Fruit fly (Drosophila melanogaster) whole organism, pupa: Measurements from ENCODE around the gene Septin2.

Experiments
- CG10348 ChIP-seq: fragments of 200-800 bp; sonication (Bioruptor generic); IDR thresholded peaks from 2 replicates; pipeline ENCODE4 v1.3.6; 2022; ENCODE audit warnings: missing biosample characterization, missing genetic modification characterization
- CG12605 ChIP-seq: fragments of 200-800 bp; sonication (Bioruptor generic); IDR thresholded peaks from 2 replicates; pipeline ENCODE4 v1.3.6; 2022; ENCODE audit warnings: missing biosample characterization, missing genetic modification characterization
- CG13204 ChIP-seq: fragments of 200-800 bp; sonication (Bioruptor generic); optimal IDR thresholded peaks from 2 replicates; lab custom pipeline; 2018; ENCODE audit warnings: missing biosample characterization, mild to moderate bottlenecking, missing genetic modification characterization, moderate library complexity
- CG14655 ChIP-seq: fragments of 200-800 bp; sonication (Bioruptor generic); optimal IDR thresholded peaks from 3 replicates; lab custom pipeline; 2017; ENCODE audit warnings: mild to moderate bottlenecking, missing biosample characterization, missing genetic modification reagents, missing genetic modification characterization
- CG15710 ChIP-seq: fragments of 200-800 bp; sonication (Bioruptor generic); optimal IDR thresholded peaks from 2 replicates; lab custom pipeline; 2018; ENCODE audit warnings: missing biosample characterization, mild to moderate bottlenecking, missing genetic modification characterization, moderate library complexity
- CG17806 ChIP-seq: fragments of 200-800 bp; sonication (Bioruptor generic); optimal IDR thresholded peaks from 2 replicates; lab custom pipeline; 2018; ENCODE audit warnings: missing biosample characterization, mild to moderate bottlenecking, missing genetic modification characterization, moderate library complexity
- CG32121 ChIP-seq: fragments of 200-800 bp; sonication (Bioruptor generic); IDR thresholded peaks from 2 replicates; pipeline ENCODE4 v1.3.6; 2022; ENCODE audit warnings: missing biosample characterization, missing genetic modification characterization
- CG34367 ChIP-seq: fragments of 200-800 bp; sonication (Bioruptor generic); optimal IDR thresholded peaks from 2 replicates; lab custom pipeline; 2018; ENCODE audit warnings: missing biosample characterization, mild to moderate bottlenecking, missing genetic modification characterization
- CG4496 ChIP-seq: fragments of 200-800 bp; sonication (Bioruptor generic); IDR thresholded peaks from 3 replicates; pipeline ENCODE4 v1.3.6; 2022; ENCODE audit warnings: missing biosample characterization, missing genetic modification characterization
- CG8159 ChIP-seq: fragments of 200-800 bp; sonication (Bioruptor generic); optimal IDR thresholded peaks from 3 replicates; lab custom pipeline; 2018; ENCODE audit warnings: missing biosample characterization, mild to moderate bottlenecking, missing genetic modification characterization, moderate library complexity
- CG8301 ChIP-seq: fragments of 200-800 bp; sonication (Bioruptor generic); optimal IDR thresholded peaks from 2 replicates; lab custom pipeline; 2018; ENCODE audit warnings: missing biosample characterization, mild to moderate bottlenecking, missing genetic modification characterization
- CG9948 ChIP-seq: fragments of 200-800 bp; sonication (Bioruptor generic); optimal IDR thresholded peaks from 2 replicates; lab custom pipeline; 2018; ENCODE audit warnings: missing biosample characterization, mild to moderate bottlenecking, missing genetic modification characterization, moderate library complexity
- D1 ChIP-seq: fragments of 200-800 bp; sonication (Bioruptor generic); optimal IDR thresholded peaks from 2 replicates; lab custom pipeline; 2018; ENCODE audit warnings: missing biosample characterization, mild to moderate bottlenecking, missing genetic modification characterization, moderate library complexity
- EcR ChIP-seq: fragments of 200-800 bp; sonication (Bioruptor generic); optimal IDR thresholded peaks from 3 replicates; lab custom pipeline; 2019; ENCODE audit warnings: missing biosample characterization, missing genetic modification characterization, mild to moderate bottlenecking, moderate library complexity, missing genetic modification reagents
- Ets98B ChIP-seq: fragments of 200-800 bp; sonication (Bioruptor generic); IDR thresholded peaks from 2 replicates; pipeline ENCODE4 v1.3.6; 2022; ENCODE audit warnings: missing biosample characterization, missing genetic modification characterization
- Pif1A ChIP-seq: fragments of 200-800 bp; sonication (Bioruptor generic); optimal IDR thresholded peaks from 3 replicates; lab custom pipeline; 2016; ENCODE audit warnings: missing biosample characterization, missing genetic modification characterization
- Pif1B ChIP-seq: fragments of 200-800 bp; sonication (Bioruptor generic); optimal IDR thresholded peaks from 3 replicates; lab custom pipeline; 2016; ENCODE audit warnings: missing biosample characterization, missing genetic modification characterization
- Snoo ChIP-seq: fragments of 200-800 bp; sonication (Bioruptor generic); optimal IDR thresholded peaks from 3 replicates; lab custom pipeline; 2017; ENCODE audit warnings: missing biosample characterization, mild to moderate bottlenecking, missing genetic modification characterization, inconsistent platforms
- fd96Ca ChIP-seq: fragments of 200-800 bp; sonication (Bioruptor generic); IDR thresholded peaks from 3 replicates; pipeline ENCODE4 v1.3.6; 2022; ENCODE audit warnings: missing biosample characterization, missing genetic modification characterization
- gl ChIP-seq: fragments of 200-800 bp; sonication (Bioruptor generic); optimal IDR thresholded peaks from 2 replicates; lab custom pipeline; 2018; ENCODE audit warnings: missing biosample characterization, mild to moderate bottlenecking, missing genetic modification characterization
- rn ChIP-seq: fragments of 200-800 bp; sonication (Bioruptor generic); IDR thresholded peaks from 2 replicates; pipeline ENCODE4 v1.3.6; 2022; ENCODE audit warnings: missing biosample characterization, missing genetic modification characterization

Septin2 gene

dm6 chr3R:20597407-20598325, 9.5 kb upstream of the Septin2 start:
- TF ChIP-seq CG13204, result peak; percentile 41
- no peak for TF ChIP-seq Pif1B (GFP tag; lab: Kevin White, UChicago)

- TF ChIP-seq Pif1B (GFP tag; lab: Kevin White, UChicago), result no peak
- TF ChIP-seq CG10348 (GFP tag; lab: Robert Waterston, UW), result no peak
- TF ChIP-seq CG8301 (tag; lab: Kevin White, UChicago), result no peak
- TF ChIP-seq CG8159 (tag; lab: Kevin White, UChicago), result no peak
- no peak for TF ChIP-seq Ets98B (GFP tag; lab: Robert Waterston, UW)
- TF ChIP-seq CG13204, result no peak
- no peak for TF ChIP-seq CG9948 (tag; lab: Kevin White, UChicago)
- no peak for TF ChIP-seq Pif1A
- TF ChIP-seq CG17806, result no peak
- TF ChIP-seq rn (GFP tag; lab: Robert Waterston, UW), result no peak
- no peak for TF ChIP-seq CG32121
- no peak for TF ChIP-seq CG4496 (GFP tag; lab: Robert Waterston, UW)
- TF ChIP-seq EcR (GFP tag; lab: Kevin White, UChicago), result no peak
- no peak for TF ChIP-seq CG15710
- no peak for TF ChIP-seq CG12605
- TF ChIP-seq fd96Ca (GFP tag; lab: Robert Waterston, UW), result no peak
- TF ChIP-seq CG34367 (tag; lab: Kevin White, UChicago), result no peak
- TF ChIP-seq Snoo (tag; lab: Kevin White, UChicago), result no peak
- no peak for TF ChIP-seq CG14655
- no peak for TF ChIP-seq gl
Observed at dm6 chr3R:20596337-20596962, 8.3 kb upstream of the Septin2 start.

dm6 chr3R:20595901-20596300, 7.7 kb upstream of the Septin2 start:
- TF ChIP-seq CG13204 (no peak), CG8159 (tag; lab: Kevin White, UChicago) (no peak), Pif1A (no peak), CG8301 (tag; lab: Kevin White, UChicago) (no peak), fd96Ca (GFP tag; lab: Robert Waterston, UW) (no peak), rn (GFP tag; lab: Robert Waterston, UW) (no peak), Snoo (tag; lab: Kevin White, UChicago) (no peak)

dm6 chr3R:20595145-20595812, 7.1 kb upstream of the Septin2 start:
- no peak for TF ChIP-seq CG32121
- TF ChIP-seq D1 (tag; lab: Kevin White, UChicago), result no peak
- TF ChIP-seq Ets98B (GFP tag; lab: Robert Waterston, UW), result no peak
- no peak for TF ChIP-seq CG34367 (tag; lab: Kevin White, UChicago)
- TF ChIP-seq CG15710, result no peak
- TF ChIP-seq Snoo (tag; lab: Kevin White, UChicago), result no peak
- peak; percentile 12 for TF ChIP-seq CG8159 (tag; lab: Kevin White, UChicago)
- TF ChIP-seq CG17806, result peak; percentile 20
- TF ChIP-seq CG14655, result peak; percentile 59
- TF ChIP-seq CG8301 (tag; lab: Kevin White, UChicago), result peak; percentile 18

dm6 chr3R:20594194-20595144, 6.3 kb upstream of the Septin2 start:
- TF ChIP-seq CG8301 (tag; lab: Kevin White, UChicago), result peak; percentile 89
- TF ChIP-seq fd96Ca (GFP tag; lab: Robert Waterston, UW), result peak; percentile 35; the same call in 1 of the 3 replicates
- peak; percentile 95 for TF ChIP-seq CG17806
- peak; percentile 54 for TF ChIP-seq EcR (GFP tag; lab: Kevin White, UChicago)
- TF ChIP-seq CG14655, result peak; percentile 95
- TF ChIP-seq CG12605, result peak; percentile 83
- peak; percentile 76 for TF ChIP-seq Pif1B (GFP tag; lab: Kevin White, UChicago)
- peak; percentile 98 for TF ChIP-seq CG8159 (tag; lab: Kevin White, UChicago)
- peak; percentile 74 for TF ChIP-seq Ets98B (GFP tag; lab: Robert Waterston, UW)
- TF ChIP-seq CG13204, result peak; percentile 83
- TF ChIP-seq CG34367 (tag; lab: Kevin White, UChicago), result peak; percentile 90
- peak; percentile 70 for TF ChIP-seq CG32121
- TF ChIP-seq gl, result peak; percentile 60
- peak; percentile 74 for TF ChIP-seq Snoo (tag; lab: Kevin White, UChicago)
- peak; percentile 75; the same call in 1 of the 2 replicates for TF ChIP-seq rn (GFP tag; lab: Robert Waterston, UW)
- peak; percentile 8; the same call in 1 of the 2 replicates for TF ChIP-seq CG10348 (GFP tag; lab: Robert Waterston, UW)
- peak; percentile 98 for TF ChIP-seq CG9948 (tag; lab: Kevin White, UChicago)
- peak; percentile 82 for TF ChIP-seq Pif1A
- TF ChIP-seq D1 (tag; lab: Kevin White, UChicago), result peak; percentile 96
- TF ChIP-seq CG4496 (GFP tag; lab: Robert Waterston, UW), result peak; percentile 76
- TF ChIP-seq CG15710, result peak; percentile 96
